Worm (Caenorhabditis elegans) whole organism, L3 larva: ENCODE measurements around the gene T05G5.5.

Source experiments
- R02D3.7 ChIP-seq: fragments of 150-350 bp; optimal IDR thresholded peaks from 2 replicates; lab custom pipeline; 2014; ENCODE audit warnings: missing biosample characterization, missing genetic modification characterization
- ZK546.5 ChIP-seq: sonication (generic microtip); optimal IDR thresholded peaks from 2 replicates; lab custom pipeline; 2017; ENCODE audit warnings: missing biosample characterization, missing genetic modification characterization
- aly-2 ChIP-seq: fragments of 150-350 bp; optimal IDR thresholded peaks from 2 replicates; lab custom pipeline; 2014; ENCODE audit warnings: missing biosample characterization, missing genetic modification characterization
- ama-1 ChIP-seq: fragments of 150-350 bp; optimal IDR thresholded peaks from 2 replicates; lab custom pipeline; 2018
- ceh-28 ChIP-seq: fragments of 150-350 bp; optimal IDR thresholded peaks from 2 replicates; lab custom pipeline; 2014; ENCODE audit warnings: missing biosample characterization, missing genetic modification reagents, missing genetic modification characterization
- ceh-82 ChIP-seq: fragments of 150-350 bp; optimal IDR thresholded peaks from 2 replicates; lab custom pipeline; 2014; ENCODE audit warnings: missing biosample characterization, missing genetic modification characterization
- daf-12 ChIP-seq: fragments of 150-350 bp; optimal IDR thresholded peaks from 2 replicates; lab custom pipeline; 2014; ENCODE audit warnings: missing biosample characterization, missing genetic modification reagents, missing genetic modification characterization
- egl-27 ChIP-seq: sonication (generic microtip); optimal IDR thresholded peaks from 4 replicates; lab custom pipeline; 2017; ENCODE audit warnings: missing biosample characterization, missing genetic modification reagents, missing genetic modification characterization
- elt-1 ChIP-seq: fragments of 150-350 bp; optimal IDR thresholded peaks from 2 replicates; lab custom pipeline; 2014; ENCODE audit warnings: missing biosample characterization, missing genetic modification characterization
- elt-2 ChIP-seq: sonication (generic microtip); optimal IDR thresholded peaks from 2 replicates; lab custom pipeline; 2016; ENCODE audit warnings: missing genetic modification reagents, mild to moderate bottlenecking, missing genetic modification characterization, missing compliant biosample characterization
- elt-3 ChIP-seq, 3 experiments: fragments of 150-350 bp in 1 of 3; sonication (generic microtip) in 2 of 3; optimal IDR thresholded peaks; 2 replicates in 2 of 3; 4 replicates in 1 of 3; lab custom pipeline; 2014 to 2017; ENCODE audit warnings: missing biosample characterization in 3 of 3, missing genetic modification characterization in 3 of 3
- fkh-10 ChIP-seq: sonication (generic microtip); optimal IDR thresholded peaks from 2 replicates; lab custom pipeline; 2017; ENCODE audit warnings: missing biosample characterization, missing genetic modification reagents, missing genetic modification characterization
- fos-1 ChIP-seq: fragments of 150-350 bp; optimal IDR thresholded peaks from 2 replicates; lab custom pipeline; 2014; ENCODE audit warnings: missing biosample characterization, missing genetic modification characterization
- hmg-11 ChIP-seq: sonication (generic microtip); optimal IDR thresholded peaks from 2 replicates; lab custom pipeline; 2016; ENCODE audit warnings: missing genetic modification characterization, missing compliant biosample characterization
- jun-1 ChIP-seq: fragments of 150-350 bp; optimal IDR thresholded peaks from 2 replicates; lab custom pipeline; 2014; ENCODE audit warnings: missing biosample characterization, missing genetic modification reagents, missing genetic modification characterization
- lin-15B ChIP-seq: fragments of 150-350 bp; optimal IDR thresholded peaks from 2 replicates; lab custom pipeline; 2014; ENCODE audit warnings: missing biosample characterization, missing genetic modification characterization
- lin-39 ChIP-seq: fragments of 150-350 bp; optimal IDR thresholded peaks from 2 replicates; lab custom pipeline; 2018; ENCODE audit warnings: missing biosample characterization, missing genetic modification reagents, missing genetic modification characterization
- lsy-12 ChIP-seq: sonication (generic microtip); optimal IDR thresholded peaks from 2 replicates; lab custom pipeline; 2016; ENCODE audit warnings: mild to moderate bottlenecking, missing genetic modification characterization, missing compliant biosample characterization
- mdl-1 ChIP-seq: fragments of 150-350 bp; optimal IDR thresholded peaks from 2 replicates; lab custom pipeline; 2014; ENCODE audit warnings: missing biosample characterization, missing genetic modification characterization
- nfya-1 ChIP-seq: sonication (generic microtip); optimal IDR thresholded peaks from 2 replicates; lab custom pipeline; 2017; ENCODE audit warnings: missing genetic modification characterization, mild to moderate bottlenecking, missing compliant biosample characterization, antibody characterized with exemption, moderate library complexity; ENCODE audit not compliant: insufficient read depth
- nhr-11 ChIP-seq: fragments of 150-350 bp; optimal IDR thresholded peaks from 2 replicates; lab custom pipeline; 2014; ENCODE audit warnings: missing biosample characterization, missing genetic modification characterization
- nhr-23 ChIP-seq: fragments of 150-350 bp; optimal IDR thresholded peaks from 2 replicates; lab custom pipeline; 2014; ENCODE audit warnings: missing biosample characterization, missing genetic modification reagents, missing genetic modification characterization
- nhr-237 ChIP-seq: fragments of 150-350 bp; optimal IDR thresholded peaks from 2 replicates; lab custom pipeline; 2014; ENCODE audit warnings: missing biosample characterization, missing genetic modification characterization
- nhr-25 ChIP-seq: sonication (generic microtip); optimal IDR thresholded peaks from 2 replicates; lab custom pipeline; 2017; ENCODE audit warnings: missing biosample characterization, missing genetic modification characterization
- nhr-43 ChIP-seq: sonication (generic microtip); optimal IDR thresholded peaks from 2 replicates; lab custom pipeline; 2016; ENCODE audit warnings: mild to moderate bottlenecking, missing genetic modification characterization, missing compliant biosample characterization; ENCODE audit not compliant: poor library complexity, severe bottlenecking
- nhr-67 ChIP-seq: fragments of 150-350 bp; optimal IDR thresholded peaks from 2 replicates; lab custom pipeline; 2014; ENCODE audit warnings: missing biosample characterization, missing genetic modification characterization
- nhr-76 ChIP-seq: fragments of 150-350 bp; sonication (generic microtip); optimal IDR thresholded peaks from 5 replicates; lab custom pipeline; 2014; ENCODE audit warnings: missing biosample characterization, missing genetic modification characterization
- nhr-77 ChIP-seq: fragments of 150-350 bp; optimal IDR thresholded peaks from 2 replicates; lab custom pipeline; 2014; ENCODE audit warnings: missing biosample characterization, missing genetic modification characterization
- pha-4 ChIP-seq: fragments of 150-350 bp; optimal IDR thresholded peaks from 2 replicates; lab custom pipeline; 2014; ENCODE audit warnings: missing biosample characterization, missing genetic modification reagents, missing genetic modification characterization
- pqm-1 ChIP-seq: fragments of 150-350 bp; optimal IDR thresholded peaks from 2 replicates; lab custom pipeline; 2017; ENCODE audit warnings: missing biosample characterization, missing genetic modification characterization, inconsistent platforms
- sea-2 ChIP-seq: fragments of 150-350 bp; sonication (generic microtip); optimal IDR thresholded peaks from 4 replicates; lab custom pipeline; 2014; ENCODE audit warnings: missing biosample characterization, missing genetic modification reagents, missing genetic modification characterization
- skn-1 ChIP-seq: fragments of 150-350 bp; optimal IDR thresholded peaks from 2 replicates; lab custom pipeline; 2014; ENCODE audit warnings: missing biosample characterization, missing genetic modification characterization
- snpc-4 ChIP-seq: fragments of 150-350 bp; optimal IDR thresholded peaks from 2 replicates; lab custom pipeline; 2014; ENCODE audit warnings: missing biosample characterization, missing genetic modification characterization
- tbx-2 ChIP-seq: sonication (generic microtip); optimal IDR thresholded peaks from 2 replicates; lab custom pipeline; 2016; ENCODE audit warnings: mild to moderate bottlenecking, missing genetic modification characterization, missing compliant biosample characterization
- unc-39 ChIP-seq: sonication (generic microtip); optimal IDR thresholded peaks from 4 replicates; lab custom pipeline; 2017; ENCODE audit warnings: missing biosample characterization, missing genetic modification characterization
- unc-62 ChIP-seq: fragments of 150-350 bp; sonication (generic microtip); optimal IDR thresholded peaks from 4 replicates; lab custom pipeline; 2014; ENCODE audit warnings: missing biosample characterization, missing genetic modification reagents, missing genetic modification characterization
- ztf-11 ChIP-seq: fragments of 150-350 bp; optimal IDR thresholded peaks from 2 replicates; lab custom pipeline; 2014; ENCODE audit warnings: missing biosample characterization, missing genetic modification characterization

Gene T05G5.5

ce11 chrIII:9720191-9720590 is 31.0 kb downstream of the T05G5.5 start, which contains the start of gene ncx-7:
Gene ncx-7, minus strand, starts transcription at chrIII:9720291.
- TF ChIP-seq pqm-1 (tag; lab: Kevin White, UChicago), result peak; percentile 36
- no peak for TF ChIP-seq nhr-76 (tag; lab: Kevin White, UChicago)
- peak; percentile 58 for TF ChIP-seq elt-2 (tag; lab: Kevin White, UChicago)
- TF ChIP-seq, all 47 proteins: peak for 2

DNA sequence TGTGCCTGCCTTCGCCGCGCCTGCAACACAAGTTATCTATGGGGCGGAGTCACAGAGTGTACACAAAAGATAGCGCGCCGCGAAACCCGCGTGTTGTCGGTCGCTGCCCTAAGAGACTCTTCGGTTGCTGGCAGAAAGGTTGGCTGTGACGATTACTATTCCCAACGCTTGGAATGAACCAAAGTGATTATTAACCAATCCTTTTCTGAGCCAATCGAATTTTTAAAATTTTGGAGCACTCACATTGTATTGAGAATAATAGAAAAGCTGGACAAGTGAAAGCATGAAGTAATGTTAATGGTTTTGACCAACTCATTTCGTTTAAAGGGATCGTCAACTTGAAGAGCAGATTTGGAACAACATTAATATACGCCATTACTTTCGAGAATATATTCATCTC is 34.0 kb downstream of the T05G5.5 start:
- TF ChIP-seq sea-2 (GFP tag; lab: Kevin White, UChicago) (no peak), nhr-43 (tag; lab: Kevin White, UChicago) (peak; percentile 61), nhr-23 (tag; lab: Kevin White, UChicago) (peak; percentile 80), ceh-28 (peak; percentile 59), fos-1 (tag; lab: Kevin White, UChicago) (no peak), nhr-77 (peak; percentile 34), nhr-25 (tag; lab: Kevin White, UChicago) (peak; percentile 18), elt-1 (tag; lab: Kevin White, UChicago) (no peak), aly-2 (tag; lab: Kevin White, UChicago) (peak; percentile 43), tbx-2 (tag; lab: Kevin White, UChicago) (peak; percentile 45), R02D3.7 (peak; percentile 20), lin-39 (tag; lab: Kevin White, UChicago) (peak; percentile 61), snpc-4 (tag; lab: Kevin White, UChicago) (peak; percentile 99), nhr-67 (tag; lab: Kevin White, UChicago) (no peak), elt-2 (tag; lab: Kevin White, UChicago) (peak; percentile 75), pqm-1 (tag; lab: Kevin White, UChicago) (peak; percentile 67), skn-1 (tag; lab: Kevin White, UChicago) (no peak), ceh-82 (peak; percentile 13), lin-15B (tag; lab: Kevin White, UChicago) (peak; percentile 31), hmg-11 (no peak), pha-4 (peak; percentile 44), jun-1 (no peak), nfya-1 (tag; lab: Kevin White, UChicago) (peak; percentile 75), ama-1 (lab: Kevin White, UChicago) (peak; percentile 96), lsy-12 (tag; lab: Kevin White, UChicago) (peak; percentile 71)

DNA sequence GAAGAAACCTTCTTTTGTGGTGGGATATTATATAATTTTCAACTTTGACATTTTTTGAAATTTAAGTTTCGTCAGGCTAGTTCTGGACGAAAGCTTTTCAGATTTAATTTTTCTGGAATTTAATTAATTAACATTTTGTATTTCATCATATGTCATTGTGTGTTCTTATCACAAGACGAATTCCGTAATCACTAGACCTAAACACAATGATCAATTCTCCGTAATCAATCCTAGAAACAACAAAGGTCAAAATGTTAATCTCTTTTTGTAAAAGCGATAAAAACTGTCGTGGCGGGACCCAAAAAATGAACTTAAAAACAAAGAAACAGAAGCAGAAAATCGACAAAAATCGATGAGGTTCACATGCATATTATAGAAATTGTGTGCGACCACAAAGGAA is 36.5 kb downstream of the T05G5.5 start:
- TF ChIP-seq pqm-1 (tag; lab: Kevin White, UChicago) (peak; percentile 28), jun-1 (no peak), elt-2 (tag; lab: Kevin White, UChicago) (peak; percentile 80), nfya-1 (tag; lab: Kevin White, UChicago) (no peak), ceh-82 (no peak), egl-27 (no peak), unc-62 (GFP tag; lab: Kevin White, UChicago) (no peak), nhr-77 (no peak), tbx-2 (tag; lab: Kevin White, UChicago) (no peak)

- TF ChIP-seq ztf-11 (tag; lab: Kevin White, UChicago), result no peak
- TF ChIP-seq pqm-1 (tag; lab: Kevin White, UChicago), result peak; percentile 0
- TF ChIP-seq elt-2 (tag; lab: Kevin White, UChicago), result peak; percentile 76
- TF ChIP-seq elt-3 (tag; optimal IDR thresholded peaks at IDR 0.05; lab: Kevin White, UChicago), result no peak
- no peak for TF ChIP-seq nhr-67 (tag; lab: Kevin White, UChicago)
- no peak for TF ChIP-seq fos-1 (tag; lab: Kevin White, UChicago)
These were observed 37.4 kb downstream of the T05G5.5 start, which contains the start of gene ncx-6 for ce11 chrIII:9713862-9714261. Gene ncx-6, minus strand, starts transcription at chrIII:9713949.

DNA sequence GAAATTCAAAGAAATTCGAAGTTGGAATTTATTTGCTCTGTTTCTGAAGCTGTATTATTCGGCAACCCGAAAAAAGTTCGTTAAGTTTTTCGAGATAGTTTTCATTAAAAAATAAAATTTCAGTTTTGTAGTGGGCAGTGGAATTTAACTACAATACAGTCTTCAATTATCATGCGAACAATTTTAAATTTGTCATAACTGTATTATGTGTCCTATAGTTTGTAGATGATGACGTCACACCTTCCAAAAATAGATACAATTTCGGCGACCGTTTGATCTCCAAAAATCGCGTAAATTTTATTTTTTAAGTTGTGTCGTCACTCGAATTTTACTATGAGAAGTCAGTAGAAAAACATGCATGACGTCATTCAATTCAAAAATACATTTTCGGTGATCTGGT is 38.0 kb downstream of the T05G5.5 start:
- TF ChIP-seq fkh-10 (GFP tag; lab: Kevin White, UChicago) (no peak), lin-15B (tag; lab: Kevin White, UChicago) (no peak), elt-3 (tag; optimal IDR thresholded peaks at IDR 0.05; lab: Kevin White, UChicago) (no peak), nhr-77 (no peak), ZK546.5 (tag; lab: Kevin White, UChicago) (no peak), unc-39 (tag; lab: Kevin White, UChicago) (no peak), mdl-1 (tag; lab: Kevin White, UChicago) (no peak), nhr-76 (tag; lab: Kevin White, UChicago) (no peak), ama-1 (lab: Kevin White, UChicago) (no peak), fos-1 (tag; lab: Kevin White, UChicago) (no peak), nhr-11 (no peak), ceh-82 (no peak), nhr-237 (tag; lab: Kevin White, UChicago) (no peak), daf-12 (tag; lab: Kevin White, UChicago) (no peak), ceh-28 (no peak)
